Fruit fly (Drosophila melanogaster) whole organism, prepupa: ENCODE results near the gene Nlg4.

Experiments used
- Blimp-1 ChIP-seq: fragments of 200-800 bp; sonication (Bioruptor generic); optimal IDR thresholded peaks from 3 replicates; lab custom pipeline; 2017; ENCODE audit warnings: missing biosample characterization, missing genetic modification characterization, mild to moderate bottlenecking, moderate library complexity, missing genetic modification reagents
- CG10631 ChIP-seq: fragments of 200-800 bp; sonication (Bioruptor generic); optimal IDR thresholded peaks from 2 replicates; lab custom pipeline; 2016; ENCODE audit warnings: missing biosample characterization, missing genetic modification characterization
- CG11762 ChIP-seq: fragments of 200-800 bp; sonication (Bioruptor generic); optimal IDR thresholded peaks from 3 replicates; lab custom pipeline; 2016; ENCODE audit warnings: missing biosample characterization, missing genetic modification characterization; ENCODE audit not compliant: insufficient read depth
- CG15336 ChIP-seq: fragments of 200-800 bp; sonication (Bioruptor generic); IDR thresholded peaks from 2 replicates; pipeline ENCODE4 v1.3.6; 2022; ENCODE audit warnings: missing biosample characterization, missing genetic modification characterization
- CG1621 ChIP-seq: fragments of 200-800 bp; sonication (Bioruptor generic); optimal IDR thresholded peaks from 3 replicates; lab custom pipeline; 2018; ENCODE audit warnings: missing biosample characterization, mild to moderate bottlenecking, missing genetic modification characterization
- CG16779 ChIP-seq: fragments of 200-800 bp; sonication (Bioruptor generic); optimal IDR thresholded peaks from 3 replicates; lab custom pipeline; 2017; ENCODE audit warnings: missing biosample characterization, mild to moderate bottlenecking, missing genetic modification characterization
- CG3032 ChIP-seq: fragments of 200-800 bp; optimal IDR thresholded peaks from 2 replicates; lab custom pipeline; 2019; ENCODE audit warnings: missing biosample characterization, mild to moderate bottlenecking, missing genetic modification characterization, moderate library complexity
- CG31627 ChIP-seq: fragments of 200-800 bp; sonication (Bioruptor generic); optimal IDR thresholded peaks from 3 replicates; lab custom pipeline; 2016; ENCODE audit warnings: missing biosample characterization, missing genetic modification characterization
- CG32006 ChIP-seq: fragments of 200-800 bp; sonication (Bioruptor generic); optimal IDR thresholded peaks from 3 replicates; lab custom pipeline; 2017; ENCODE audit warnings: missing biosample characterization, mild to moderate bottlenecking, missing genetic modification characterization
- CG34406 ChIP-seq: fragments of 200-800 bp; sonication (Bioruptor generic); optimal IDR thresholded peaks from 3 replicates; lab custom pipeline; 2016; ENCODE audit warnings: missing biosample characterization, missing genetic modification characterization
- CG3919 ChIP-seq: fragments of 200-800 bp; sonication (Bioruptor generic); optimal IDR thresholded peaks from 3 replicates; lab custom pipeline; 2016; ENCODE audit warnings: missing biosample characterization, missing genetic modification characterization
- CG6276 ChIP-seq: fragments of 200-800 bp; sonication (Bioruptor generic); optimal IDR thresholded peaks from 2 replicates; lab custom pipeline; 2017; ENCODE audit warnings: missing biosample characterization, mild to moderate bottlenecking, missing genetic modification characterization
- CG8119 ChIP-seq: fragments of 200-800 bp; sonication (Bioruptor generic); IDR thresholded peaks from 3 replicates; pipeline ENCODE4 v1.3.6; 2022; ENCODE audit warnings: missing biosample characterization, missing genetic modification characterization
- CG8319 ChIP-seq: fragments of 200-800 bp; sonication (Bioruptor generic); optimal IDR thresholded peaks from 3 replicates; lab custom pipeline; 2016; ENCODE audit warnings: missing biosample characterization, missing genetic modification characterization
- CG9139 ChIP-seq: fragments of 200-800 bp; sonication (Bioruptor generic); optimal IDR thresholded peaks from 3 replicates; lab custom pipeline; 2017; ENCODE audit warnings: missing biosample characterization, mild to moderate bottlenecking, missing genetic modification characterization
- Eip75B ChIP-seq: fragments of 200-800 bp; sonication (Bioruptor generic); optimal IDR thresholded peaks from 3 replicates; lab custom pipeline; 2016; ENCODE audit warnings: missing biosample characterization, missing genetic modification characterization
- Eip78C ChIP-seq: fragments of 200-800 bp; sonication (Bioruptor generic); peaks from one replicate; lab custom pipeline; 2016; ENCODE audit warnings: missing biosample characterization, missing genetic modification characterization
- Eip93F ChIP-seq: fragments of 200-800 bp; sonication (Bioruptor generic); optimal IDR thresholded peaks from 2 replicates; lab custom pipeline; 2016; ENCODE audit warnings: missing biosample characterization, mild to moderate bottlenecking, missing genetic modification characterization
- Ets21C ChIP-seq: fragments of 200-800 bp; sonication (Bioruptor generic); optimal IDR thresholded peaks from 3 replicates; lab custom pipeline; 2016; ENCODE audit warnings: missing biosample characterization, missing genetic modification characterization
- Ets96B ChIP-seq: fragments of 200-800 bp; optimal IDR thresholded peaks from 2 replicates; lab custom pipeline; 2019; ENCODE audit warnings: missing biosample characterization, mild to moderate bottlenecking, missing genetic modification characterization, moderate library complexity
- Hr38 ChIP-seq: sonication (Bioruptor generic); optimal IDR thresholded peaks from 2 replicates; lab custom pipeline; 2016; ENCODE audit warnings: missing biosample characterization, missing genetic modification characterization
- Hr39 ChIP-seq: fragments of 200-800 bp; sonication (Bioruptor generic); optimal IDR thresholded peaks from 2 replicates; lab custom pipeline; 2016; ENCODE audit warnings: missing biosample characterization, missing genetic modification characterization
- Hr4 ChIP-seq: fragments of 200-800 bp; sonication (Bioruptor generic); optimal IDR thresholded peaks from 3 replicates; lab custom pipeline; 2016; ENCODE audit warnings: missing biosample characterization, missing genetic modification characterization
- Lpt ChIP-seq: fragments of 200-800 bp; sonication (Bioruptor generic); optimal IDR thresholded peaks from 3 replicates; lab custom pipeline; 2016; ENCODE audit warnings: missing biosample characterization, missing genetic modification characterization
- Met ChIP-seq: fragments of 200-800 bp; sonication (Bioruptor generic); optimal IDR thresholded peaks from 3 replicates; lab custom pipeline; 2016; ENCODE audit warnings: missing biosample characterization, missing genetic modification characterization
- OdsH ChIP-seq: fragments of 200-800 bp; sonication (Bioruptor generic); optimal IDR thresholded peaks from 3 replicates; lab custom pipeline; 2016; ENCODE audit warnings: missing biosample characterization, missing genetic modification characterization
- Smox ChIP-seq: fragments of 200-800 bp; sonication (Bioruptor generic); optimal IDR thresholded peaks from 3 replicates; lab custom pipeline; 2016; ENCODE audit warnings: missing biosample characterization, missing genetic modification characterization
- Sox102F ChIP-seq: fragments of 200-800 bp; sonication (Bioruptor generic); optimal IDR thresholded peaks from 2 replicates; lab custom pipeline; 2016; ENCODE audit warnings: missing biosample characterization, mild to moderate bottlenecking, missing genetic modification characterization
- Sox14 ChIP-seq: fragments of 200-800 bp; sonication (Bioruptor generic); optimal IDR thresholded peaks from 3 replicates; lab custom pipeline; 2016; ENCODE audit warnings: missing biosample characterization, missing genetic modification characterization
- acj6 ChIP-seq: fragments of 200-800 bp; sonication (Bioruptor generic); optimal IDR thresholded peaks from 3 replicates; lab custom pipeline; 2016; ENCODE audit warnings: missing biosample characterization, missing genetic modification characterization
- cyc ChIP-seq: fragments of 200-800 bp; sonication (Bioruptor generic); optimal IDR thresholded peaks from 3 replicates; lab custom pipeline; 2016; ENCODE audit warnings: missing biosample characterization, missing genetic modification characterization
- dac ChIP-seq: fragments of 200-800 bp; sonication (Bioruptor generic); optimal IDR thresholded peaks from 2 replicates; lab custom pipeline; 2017; ENCODE audit warnings: missing biosample characterization, mild to moderate bottlenecking, missing genetic modification characterization
- dsx ChIP-seq: fragments of 200-800 bp; optimal IDR thresholded peaks from 3 replicates; lab custom pipeline; 2019; ENCODE audit warnings: missing biosample characterization, mild to moderate bottlenecking, missing genetic modification characterization, moderate library complexity; ENCODE audit not compliant: poor library complexity, severe bottlenecking
- fd59A ChIP-seq: fragments of 200-800 bp; sonication (Bioruptor generic); optimal IDR thresholded peaks from 2 replicates; lab custom pipeline; 2017; ENCODE audit warnings: missing biosample characterization, mild to moderate bottlenecking, missing genetic modification characterization, missing genetic modification reagents
- fkh ChIP-seq: fragments of 200-800 bp; sonication (Bioruptor generic); optimal IDR thresholded peaks from 3 replicates; lab custom pipeline; 2017; ENCODE audit warnings: missing biosample characterization, mild to moderate bottlenecking, missing genetic modification characterization, moderate library complexity
- lz ChIP-seq: fragments of 200-800 bp; sonication (Bioruptor generic); optimal IDR thresholded peaks from 3 replicates; lab custom pipeline; 2016; ENCODE audit warnings: missing biosample characterization, missing genetic modification characterization
- net ChIP-seq: fragments of 200-800 bp; sonication (Bioruptor generic); optimal IDR thresholded peaks from 3 replicates; lab custom pipeline; 2016; ENCODE audit warnings: missing biosample characterization, missing genetic modification characterization
- pdm3 ChIP-seq: fragments of 200-800 bp; sonication (Bioruptor generic); optimal IDR thresholded peaks from 3 replicates; lab custom pipeline; 2016; ENCODE audit warnings: missing biosample characterization, missing genetic modification characterization
- salr ChIP-seq, 2 experiments: fragments of 200-800 bp; sonication (Bioruptor generic); optimal IDR thresholded peaks; 3 replicates each; lab custom pipeline; 2016 to 2018; ENCODE audit warnings: missing biosample characterization in 2 of 2, missing genetic modification characterization in 2 of 2, mild to moderate bottlenecking in 1 of 2
- ss ChIP-seq, 2 experiments: fragments of 200-800 bp; sonication (Bioruptor generic); optimal IDR thresholded peaks; 2 replicates in 1 of 2; 3 replicates in 1 of 2; lab custom pipeline; 2017 to 2018; ENCODE audit warnings: mild to moderate bottlenecking in 2 of 2, missing biosample characterization in 2 of 2, missing genetic modification characterization in 2 of 2, moderate library complexity in 1 of 2
- svp ChIP-seq: fragments of 200-800 bp; sonication (Bioruptor generic); peaks from one replicate; lab custom pipeline; 2016; ENCODE audit warnings: missing biosample characterization, missing genetic modification characterization
- topi ChIP-seq: fragments of 200-800 bp; sonication (Bioruptor generic); optimal IDR thresholded peaks from 3 replicates; lab custom pipeline; 2016; ENCODE audit warnings: missing biosample characterization, missing genetic modification characterization
- vri ChIP-seq: fragments of 200-800 bp; sonication (Bioruptor generic); optimal IDR thresholded peaks from 3 replicates; lab custom pipeline; 2016; ENCODE audit warnings: missing biosample characterization, mild to moderate bottlenecking, missing genetic modification characterization

The Nlg4 gene

DNA sequence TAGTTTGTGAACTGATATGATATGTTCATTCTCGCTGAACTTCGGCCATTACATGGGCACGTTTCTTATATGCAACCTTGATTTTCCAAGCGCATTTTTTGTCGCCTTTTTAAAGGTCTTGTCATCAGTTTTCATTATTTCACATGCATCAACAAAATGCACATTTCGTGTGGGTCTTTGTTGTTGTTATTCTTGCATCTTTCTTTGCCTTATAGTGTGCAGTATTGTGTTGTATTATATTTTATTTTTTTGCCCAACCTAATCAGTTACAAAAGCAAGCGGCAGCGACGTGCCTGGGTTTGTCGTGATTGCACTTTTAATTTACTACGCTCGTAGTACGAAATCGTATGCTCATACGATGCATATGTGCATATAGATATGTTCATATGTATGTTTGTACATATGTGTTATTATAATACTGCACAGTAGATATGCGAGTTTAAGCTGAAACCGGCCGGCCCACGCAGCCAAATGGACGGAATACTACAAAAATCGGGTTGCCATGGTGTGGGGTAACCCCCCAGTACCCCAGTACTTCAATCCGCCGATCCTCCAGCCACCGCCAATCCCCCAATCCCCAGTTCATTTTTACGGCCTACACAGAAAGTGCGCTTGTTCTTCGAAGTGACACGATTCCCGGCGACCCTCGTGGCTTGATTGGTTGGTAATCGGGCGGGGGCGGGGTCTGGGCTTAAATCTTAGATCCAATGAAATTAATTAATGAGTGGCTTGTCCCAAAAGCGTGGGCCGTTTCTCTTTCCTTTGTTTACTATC is 70.1 kb downstream of the Nlg4 start:
- TF ChIP-seq Smox (GFP tag; lab: Kevin White, UChicago), result no peak
- no peak for TF ChIP-seq Sox14
- TF ChIP-seq CG32006 (GFP tag; lab: Kevin White, UChicago), result no peak
- no peak for TF ChIP-seq pdm3 (GFP tag; lab: Kevin White, UChicago)
- no peak for TF ChIP-seq net (GFP tag; lab: Kevin White, UChicago)
- TF ChIP-seq dsx (GFP tag; lab: Kevin White, UChicago), result no peak
- no peak for TF ChIP-seq lz
- TF ChIP-seq CG8119 (GFP tag; lab: Robert Waterston, UW), result no peak
- TF ChIP-seq CG3032 (tag; lab: Kevin White, UChicago), result no peak
- TF ChIP-seq Hr4 (GFP tag; lab: Kevin White, UChicago), result no peak
- no peak for TF ChIP-seq CG1621 (tag; lab: Kevin White, UChicago)
- TF ChIP-seq CG6276, result no peak
- no peak for TF ChIP-seq cyc (GFP tag; lab: Kevin White, UChicago)
- TF ChIP-seq CG11762 (GFP tag; lab: Kevin White, UChicago), result no peak
- TF ChIP-seq Eip75B, result no peak
- TF ChIP-seq Sox102F (GFP tag; lab: Kevin White, UChicago), result no peak
- TF ChIP-seq dac (GFP tag; lab: Kevin White, UChicago), result no peak
- TF ChIP-seq CG15336, result no peak

dm6 chr3R:20276012-20276411 is 71.4 kb downstream of the Nlg4 start:
- TF ChIP-seq CG10631 (no peak), lz (no peak), acj6 (no peak), salr (GFP tag; optimal IDR thresholded peaks at IDR 0.05; lab: Kevin White, UChicago) (no peak), CG8319 (GFP tag; lab: Kevin White, UChicago) (no peak), fkh (GFP tag; lab: Kevin White, UChicago) (peak; percentile 86), svp (GFP tag; lab: Kevin White, UChicago) (peak; percentile 56), CG6276 (no peak)

DNA sequence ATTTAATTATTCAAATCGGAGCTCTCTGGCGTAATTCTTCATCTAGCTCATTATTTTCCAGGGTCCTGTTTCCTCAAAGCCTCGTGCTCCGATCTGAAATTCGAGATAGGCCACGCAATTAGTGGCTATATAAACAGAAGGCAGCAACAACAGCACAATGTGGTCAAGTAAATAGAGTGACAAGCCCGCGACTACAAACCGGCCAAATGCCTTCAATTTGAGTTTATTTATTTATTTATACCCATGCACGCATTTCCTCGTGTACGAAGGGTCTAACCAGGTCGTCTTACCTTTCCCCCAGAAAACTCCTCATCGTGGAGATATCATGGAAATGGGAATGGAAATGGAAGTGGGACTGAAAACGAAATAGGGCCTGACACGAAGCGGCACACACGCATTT is 72.2 kb downstream of the Nlg4 start:
- no peak for TF ChIP-seq CG9139 (GFP tag; lab: Kevin White, UChicago)
- TF ChIP-seq ss (GFP tag; optimal IDR thresholded peaks at IDR 0.05; lab: Kevin White, UChicago), result peak in 1 of 2 experiments; percentile 85
- TF ChIP-seq fkh (GFP tag; lab: Kevin White, UChicago), result peak; percentile 74

- TF ChIP-seq CG8119 (GFP tag; lab: Robert Waterston, UW) (peak; percentile 63), svp (GFP tag; lab: Kevin White, UChicago) (peak; percentile 53), CG34406 (GFP tag; lab: Kevin White, UChicago) (no peak), CG8319 (GFP tag; lab: Kevin White, UChicago) (no peak), Lpt (GFP tag; lab: Kevin White, UChicago) (peak; percentile 39), topi (GFP tag; lab: Kevin White, UChicago) (peak; percentile 4), Ets21C (GFP tag; lab: Kevin White, UChicago) (no peak), Met (GFP tag; lab: Kevin White, UChicago) (peak; percentile 19), Ets96B (tag; lab: Kevin White, UChicago) (peak; percentile 47), net (GFP tag; lab: Kevin White, UChicago) (peak; percentile 62), ss (GFP tag; optimal IDR thresholded peaks at IDR 0.05; lab: Kevin White, UChicago) (peak in 1 of 2 experiments; percentile 37), Eip75B (peak; percentile 42), Hr38 (GFP tag; lab: Kevin White, UChicago) (no peak), CG32006 (GFP tag; lab: Kevin White, UChicago) (peak; percentile 73), CG6276 (peak; percentile 49), dsx (GFP tag; lab: Kevin White, UChicago) (peak; percentile 34), CG16779 (peak; percentile 36), CG10631 (peak; percentile 59), salr (GFP tag; optimal IDR thresholded peaks at IDR 0.05; lab: Kevin White, UChicago) (peak in 1 of 2 experiments; percentile 19), Eip93F (GFP tag; lab: Kevin White, UChicago) (no peak), Eip78C (GFP tag; lab: Kevin White, UChicago) (peak; percentile 84), CG3919 (GFP tag; lab: Kevin White, UChicago) (peak; percentile 54), acj6 (peak; percentile 13), Hr4 (GFP tag; lab: Kevin White, UChicago) (peak; percentile 61), Blimp-1 (GFP tag; lab: Kevin White, UChicago) (no peak), fd59A (GFP tag; lab: Kevin White, UChicago) (no peak), CG31627 (no peak), Hr39 (no peak), OdsH (peak; percentile 33), vri (GFP tag; lab: Kevin White, UChicago) (no peak)
Observed at dm6 chr3R:20280518-20280981, 75.9 kb downstream of the Nlg4 start.
